Fruit fly (Drosophila melanogaster) whole organism, prepupa: Measurements from ENCODE around the gene CG17633.

Experiments used
- CG10631 ChIP-seq: fragments of 200-800 bp; sonication (Bioruptor generic); optimal IDR thresholded peaks from 2 replicates; lab custom pipeline; 2016; ENCODE audit warnings: missing biosample characterization, missing genetic modification characterization
- CG10669 ChIP-seq: fragments of 200-800 bp; sonication (Bioruptor generic); optimal IDR thresholded peaks from 3 replicates; lab custom pipeline; 2018; ENCODE audit warnings: missing biosample characterization, mild to moderate bottlenecking, missing genetic modification characterization, moderate library complexity
- CG11762 ChIP-seq: fragments of 200-800 bp; sonication (Bioruptor generic); optimal IDR thresholded peaks from 3 replicates; lab custom pipeline; 2016; ENCODE audit warnings: missing biosample characterization, missing genetic modification characterization; ENCODE audit not compliant: insufficient read depth
- CG15336 ChIP-seq: fragments of 200-800 bp; sonication (Bioruptor generic); IDR thresholded peaks from 2 replicates; pipeline ENCODE4 v1.3.6; 2022; ENCODE audit warnings: missing biosample characterization, missing genetic modification characterization
- CG1621 ChIP-seq: fragments of 200-800 bp; sonication (Bioruptor generic); optimal IDR thresholded peaks from 3 replicates; lab custom pipeline; 2018; ENCODE audit warnings: missing biosample characterization, mild to moderate bottlenecking, missing genetic modification characterization
- CG31627 ChIP-seq: fragments of 200-800 bp; sonication (Bioruptor generic); optimal IDR thresholded peaks from 3 replicates; lab custom pipeline; 2016; ENCODE audit warnings: missing biosample characterization, missing genetic modification characterization
- CG32006 ChIP-seq: fragments of 200-800 bp; sonication (Bioruptor generic); optimal IDR thresholded peaks from 3 replicates; lab custom pipeline; 2017; ENCODE audit warnings: missing biosample characterization, mild to moderate bottlenecking, missing genetic modification characterization
- CG34406 ChIP-seq: fragments of 200-800 bp; sonication (Bioruptor generic); optimal IDR thresholded peaks from 3 replicates; lab custom pipeline; 2016; ENCODE audit warnings: missing biosample characterization, missing genetic modification characterization
- CG3919 ChIP-seq: fragments of 200-800 bp; sonication (Bioruptor generic); optimal IDR thresholded peaks from 3 replicates; lab custom pipeline; 2016; ENCODE audit warnings: missing biosample characterization, missing genetic modification characterization
- CG6808 ChIP-seq: fragments of 200-800 bp; sonication (Bioruptor generic); optimal IDR thresholded peaks from 3 replicates; lab custom pipeline; 2017; ENCODE audit warnings: missing biosample characterization, missing genetic modification characterization, mild to moderate bottlenecking, moderate library complexity, missing genetic modification reagents
- CG6854 ChIP-seq: fragments of 200-800 bp; sonication (Bioruptor generic); optimal IDR thresholded peaks from 2 replicates; lab custom pipeline; 2017; ENCODE audit warnings: missing biosample characterization, mild to moderate bottlenecking, missing genetic modification characterization
- CG7368 ChIP-seq: fragments of 200-800 bp; sonication (Bioruptor generic); optimal IDR thresholded peaks from 3 replicates; lab custom pipeline; 2016; ENCODE audit warnings: missing biosample characterization, missing genetic modification characterization
- CG8319 ChIP-seq: fragments of 200-800 bp; sonication (Bioruptor generic); optimal IDR thresholded peaks from 3 replicates; lab custom pipeline; 2016; ENCODE audit warnings: missing biosample characterization, missing genetic modification characterization
- CG8632 ChIP-seq: fragments of 200-800 bp; sonication (Bioruptor generic); optimal IDR thresholded peaks from 3 replicates; lab custom pipeline; 2016; ENCODE audit warnings: missing biosample characterization, missing genetic modification characterization
- Eip75B ChIP-seq: fragments of 200-800 bp; sonication (Bioruptor generic); optimal IDR thresholded peaks from 3 replicates; lab custom pipeline; 2016; ENCODE audit warnings: missing biosample characterization, missing genetic modification characterization
- Eip78C ChIP-seq: fragments of 200-800 bp; sonication (Bioruptor generic); peaks from one replicate; lab custom pipeline; 2016; ENCODE audit warnings: missing biosample characterization, missing genetic modification characterization
- Eip93F ChIP-seq: fragments of 200-800 bp; sonication (Bioruptor generic); optimal IDR thresholded peaks from 2 replicates; lab custom pipeline; 2016; ENCODE audit warnings: missing biosample characterization, mild to moderate bottlenecking, missing genetic modification characterization
- Ets21C ChIP-seq: fragments of 200-800 bp; sonication (Bioruptor generic); optimal IDR thresholded peaks from 3 replicates; lab custom pipeline; 2016; ENCODE audit warnings: missing biosample characterization, missing genetic modification characterization
- Ets96B ChIP-seq: fragments of 200-800 bp; optimal IDR thresholded peaks from 2 replicates; lab custom pipeline; 2019; ENCODE audit warnings: missing biosample characterization, mild to moderate bottlenecking, missing genetic modification characterization, moderate library complexity
- Lpt ChIP-seq: fragments of 200-800 bp; sonication (Bioruptor generic); optimal IDR thresholded peaks from 3 replicates; lab custom pipeline; 2016; ENCODE audit warnings: missing biosample characterization, missing genetic modification characterization
- Met ChIP-seq: fragments of 200-800 bp; sonication (Bioruptor generic); optimal IDR thresholded peaks from 3 replicates; lab custom pipeline; 2016; ENCODE audit warnings: missing biosample characterization, missing genetic modification characterization
- Smox ChIP-seq: fragments of 200-800 bp; sonication (Bioruptor generic); optimal IDR thresholded peaks from 3 replicates; lab custom pipeline; 2016; ENCODE audit warnings: missing biosample characterization, missing genetic modification characterization
- Sox102F ChIP-seq: fragments of 200-800 bp; sonication (Bioruptor generic); optimal IDR thresholded peaks from 2 replicates; lab custom pipeline; 2016; ENCODE audit warnings: missing biosample characterization, mild to moderate bottlenecking, missing genetic modification characterization
- Sox14 ChIP-seq: fragments of 200-800 bp; sonication (Bioruptor generic); optimal IDR thresholded peaks from 3 replicates; lab custom pipeline; 2016; ENCODE audit warnings: missing biosample characterization, missing genetic modification characterization
- Sox15 ChIP-seq: fragments of 200-800 bp; sonication (Bioruptor generic); optimal IDR thresholded peaks from 3 replicates; lab custom pipeline; 2016; ENCODE audit warnings: missing biosample characterization, missing genetic modification characterization
- achi ChIP-seq: fragments of 200-800 bp; sonication (Bioruptor generic); optimal IDR thresholded peaks from 3 replicates; lab custom pipeline; 2016; ENCODE audit warnings: missing biosample characterization, missing genetic modification characterization
- dac ChIP-seq: fragments of 200-800 bp; sonication (Bioruptor generic); optimal IDR thresholded peaks from 2 replicates; lab custom pipeline; 2017; ENCODE audit warnings: missing biosample characterization, mild to moderate bottlenecking, missing genetic modification characterization
- dsx ChIP-seq: fragments of 200-800 bp; optimal IDR thresholded peaks from 3 replicates; lab custom pipeline; 2019; ENCODE audit warnings: missing biosample characterization, mild to moderate bottlenecking, missing genetic modification characterization, moderate library complexity; ENCODE audit not compliant: poor library complexity, severe bottlenecking
- eg ChIP-seq: fragments of 200-800 bp; sonication (Bioruptor generic); IDR thresholded peaks from 3 replicates; pipeline ENCODE4 v1.3.6; 2022; ENCODE audit warnings: missing biosample characterization, missing genetic modification characterization
- esn ChIP-seq: fragments of 200-800 bp; sonication (Bioruptor generic); optimal IDR thresholded peaks from 2 replicates; lab custom pipeline; 2016; ENCODE audit warnings: missing biosample characterization, mild to moderate bottlenecking, missing genetic modification characterization, moderate library complexity
- lz ChIP-seq: fragments of 200-800 bp; sonication (Bioruptor generic); optimal IDR thresholded peaks from 3 replicates; lab custom pipeline; 2016; ENCODE audit warnings: missing biosample characterization, missing genetic modification characterization
- net ChIP-seq: fragments of 200-800 bp; sonication (Bioruptor generic); optimal IDR thresholded peaks from 3 replicates; lab custom pipeline; 2016; ENCODE audit warnings: missing biosample characterization, missing genetic modification characterization
- spab ChIP-seq: fragments of 200-800 bp; sonication (Bioruptor generic); optimal IDR thresholded peaks from 2 replicates; lab custom pipeline; 2017; ENCODE audit warnings: missing biosample characterization, mild to moderate bottlenecking, missing genetic modification characterization, missing genetic modification reagents
- svp ChIP-seq: fragments of 200-800 bp; sonication (Bioruptor generic); peaks from one replicate; lab custom pipeline; 2016; ENCODE audit warnings: missing biosample characterization, missing genetic modification characterization
- topi ChIP-seq: fragments of 200-800 bp; sonication (Bioruptor generic); optimal IDR thresholded peaks from 3 replicates; lab custom pipeline; 2016; ENCODE audit warnings: missing biosample characterization, missing genetic modification characterization
- vri ChIP-seq: fragments of 200-800 bp; sonication (Bioruptor generic); optimal IDR thresholded peaks from 3 replicates; lab custom pipeline; 2016; ENCODE audit warnings: missing biosample characterization, mild to moderate bottlenecking, missing genetic modification characterization

CG17633 gene

DNA sequence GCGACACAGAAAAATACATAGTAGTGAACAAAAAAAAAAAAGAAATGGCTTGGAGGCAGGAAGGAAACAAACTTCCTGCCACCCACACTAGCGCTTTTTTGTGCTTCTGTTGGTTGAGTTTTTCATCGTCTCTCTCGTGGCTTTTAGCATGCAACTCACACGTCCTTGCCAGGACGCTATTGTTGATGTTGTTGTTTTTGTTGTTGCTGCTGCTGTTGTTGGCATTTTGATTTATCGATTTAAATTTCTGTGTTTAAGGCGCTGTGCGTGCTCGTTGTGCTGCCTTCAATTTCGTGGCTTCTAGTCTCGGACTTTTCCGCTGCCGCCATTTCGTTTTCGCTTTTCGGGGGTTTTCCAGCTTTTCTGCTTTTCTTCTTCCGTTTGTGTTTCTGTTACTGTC lies 29.2 kb upstream of the CG17633 start:
- no peak for TF ChIP-seq lz (GFP tag; lab: Kevin White, UChicago)
- no peak for TF ChIP-seq svp (GFP tag; lab: Kevin White, UChicago)
- no peak for TF ChIP-seq Sox14 (GFP tag; lab: Kevin White, UChicago)
- TF ChIP-seq Met (GFP tag; lab: Kevin White, UChicago) = no peak
- no peak for TF ChIP-seq Eip78C (GFP tag; lab: Kevin White, UChicago)
- TF ChIP-seq CG32006 (GFP tag; lab: Kevin White, UChicago) = no peak
- TF ChIP-seq CG7368 = no peak
- no peak for TF ChIP-seq CG3919 (GFP tag; lab: Kevin White, UChicago)
- TF ChIP-seq topi = no peak
- no peak for TF ChIP-seq CG8632
- TF ChIP-seq Eip93F (GFP tag; lab: Kevin White, UChicago) = no peak
- no peak for TF ChIP-seq CG34406 (GFP tag; lab: Kevin White, UChicago)
- no peak for TF ChIP-seq dsx (GFP tag; lab: Kevin White, UChicago)
- no peak for TF ChIP-seq Sox102F (GFP tag; lab: Kevin White, UChicago)
- TF ChIP-seq CG6808 (GFP tag; lab: Kevin White, UChicago) = no peak
- no peak for TF ChIP-seq CG8319 (GFP tag; lab: Kevin White, UChicago)
- TF ChIP-seq, all 60 proteins: peak for 0

DNA sequence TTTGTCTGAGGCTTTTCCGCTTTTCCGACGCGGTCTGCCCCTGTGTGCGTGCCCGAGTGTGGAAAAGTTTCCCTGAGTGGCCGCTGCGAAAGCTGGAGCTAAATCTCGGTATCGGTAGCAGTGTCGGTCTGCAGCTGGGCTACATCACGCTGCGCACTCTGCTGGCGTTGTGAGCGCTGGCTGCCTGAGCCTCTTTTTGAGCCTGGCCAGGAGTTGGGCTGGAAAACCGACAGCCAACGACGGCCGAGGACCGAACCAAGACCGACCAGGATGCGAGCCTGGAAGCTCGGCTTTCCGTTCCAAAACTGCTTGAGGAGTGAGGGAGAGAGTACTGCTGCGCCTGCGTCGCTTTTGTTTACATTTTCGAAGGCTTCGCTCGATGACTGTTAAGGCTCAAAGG lies 25.0 kb upstream of the CG17633 start:
- TF ChIP-seq CG32006 (GFP tag; lab: Kevin White, UChicago) (no peak), eg (0 out of 3 replicates have a peak, but pooled peaks have one; percentile 9), CG10669 (GFP tag; lab: Kevin White, UChicago) (no peak), CG8319 (GFP tag; lab: Kevin White, UChicago) (no peak), Eip75B (GFP tag; lab: Kevin White, UChicago) (no peak), Met (GFP tag; lab: Kevin White, UChicago) (no peak), esn (GFP tag; lab: Kevin White, UChicago) (no peak)

DNA sequence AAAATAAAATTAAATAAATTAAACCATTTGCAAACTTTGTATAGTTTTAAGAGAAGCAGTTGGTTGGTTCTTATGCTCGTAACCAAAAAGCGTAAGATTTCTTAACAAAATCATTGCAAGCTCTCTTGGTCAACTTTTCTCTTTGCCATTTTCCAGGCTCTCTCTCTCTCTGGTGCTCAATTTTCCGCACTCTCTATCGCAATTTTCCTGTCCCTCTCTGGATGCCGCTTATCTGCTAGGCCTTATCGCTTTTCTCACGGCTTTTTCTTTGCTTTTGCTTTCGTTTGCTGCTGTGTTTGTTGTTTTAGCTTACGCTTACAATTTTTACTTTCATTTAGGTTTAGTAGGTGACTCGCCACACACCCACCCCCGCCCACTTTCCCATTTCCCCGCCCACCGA lies 24.2 kb upstream of the CG17633 start:
- TF ChIP-seq spab (GFP tag; lab: Kevin White, UChicago) = no peak
- TF ChIP-seq CG1621 (tag; lab: Kevin White, UChicago) = no peak
- no peak for TF ChIP-seq esn (GFP tag; lab: Kevin White, UChicago)
- no peak for TF ChIP-seq Ets96B
- no peak for TF ChIP-seq achi
- no peak for TF ChIP-seq dac
- no peak for TF ChIP-seq svp (GFP tag; lab: Kevin White, UChicago)
- TF ChIP-seq lz (GFP tag; lab: Kevin White, UChicago) = no peak
- no peak for TF ChIP-seq CG34406 (GFP tag; lab: Kevin White, UChicago)
- TF ChIP-seq Sox15 = no peak

DNA sequence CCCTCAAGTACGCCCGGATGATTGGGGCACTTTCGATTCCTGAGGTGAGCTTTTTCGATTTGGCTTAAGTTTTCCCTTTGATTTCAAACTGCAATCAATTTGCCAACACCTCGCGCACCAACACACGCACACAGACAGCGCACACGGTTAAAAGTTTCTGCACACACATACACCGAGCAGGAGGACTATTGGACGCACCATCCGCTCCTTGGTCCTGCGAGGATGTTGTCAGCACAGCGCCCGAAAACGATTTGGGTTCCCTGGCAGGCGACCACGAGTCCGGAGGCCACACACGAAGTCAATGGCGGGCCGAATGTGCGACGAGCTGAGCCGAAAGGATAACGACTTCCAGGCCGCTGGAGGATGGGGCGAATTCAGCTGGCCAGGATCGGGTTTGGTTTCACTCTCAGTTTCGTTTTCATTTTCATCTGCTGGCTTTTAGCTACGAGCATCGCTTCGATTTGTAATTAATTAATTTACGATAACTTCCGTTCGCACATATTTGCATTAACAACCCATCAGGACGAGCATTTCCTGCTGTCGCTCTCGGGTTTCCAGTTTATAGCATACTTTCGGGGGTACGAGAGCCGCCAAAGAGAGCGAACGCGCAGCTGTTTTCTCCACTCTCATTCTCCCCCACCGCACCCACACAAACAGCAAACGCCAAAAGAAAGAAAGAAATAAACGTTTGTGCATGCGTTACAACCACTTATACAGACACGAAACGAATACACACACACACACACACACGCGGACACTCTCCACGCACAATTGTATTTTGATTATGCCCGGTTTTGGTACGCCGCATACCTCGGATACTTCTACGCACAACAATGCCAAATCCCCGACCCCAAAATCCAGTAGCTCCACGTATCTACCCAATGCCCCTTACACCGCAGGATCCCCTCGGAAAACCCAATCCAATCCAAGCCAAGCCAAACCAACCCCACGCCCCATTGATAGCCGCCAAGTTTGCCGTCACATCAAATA lies 22.3 kb upstream of the CG17633 start, which contains the start of gene Nckx30C:
Gene Nckx30C, minus strand, starts transcription at position 260 of the 990 bp plus-strand sequence.
- TF ChIP-seq dac (peak; percentile 34), Lpt (GFP tag; lab: Kevin White, UChicago) (no peak), CG3919 (GFP tag; lab: Kevin White, UChicago) (no peak), CG7368 (no peak), Eip93F (GFP tag; lab: Kevin White, UChicago) (no peak)
- TF ChIP-seq, all 60 proteins: peak for 1

DNA sequence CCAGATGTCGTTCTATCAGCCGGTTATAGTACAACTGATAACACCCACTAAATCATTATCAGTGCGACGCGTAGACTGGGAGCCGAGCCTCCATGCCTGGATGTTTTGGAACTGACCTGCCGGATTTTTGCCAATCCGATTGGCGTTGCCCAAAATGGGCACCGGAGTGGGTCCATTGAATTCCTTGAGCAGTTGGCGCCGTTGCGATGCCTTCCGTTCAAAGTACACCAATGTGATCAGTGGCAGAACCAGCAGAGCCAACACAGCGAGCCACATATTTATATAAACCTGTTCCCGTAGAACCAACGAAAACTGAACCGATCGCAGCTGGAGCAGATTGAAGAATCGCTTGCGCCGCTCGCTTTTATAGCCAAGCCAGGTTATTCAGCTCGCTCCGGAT lies 19.1 kb upstream of the CG17633 start, which contains the start of gene Cyp4e3:
Gene Cyp4e3, minus strand, starts transcription at position 327 of the 400 bp plus-strand sequence.
- TF ChIP-seq Sox15 = no peak
- peak; percentile 38 for TF ChIP-seq svp (GFP tag; lab: Kevin White, UChicago)

dm6 chr2L:9753357-9753756 lies 15.5 kb upstream of the CG17633 start:
- TF ChIP-seq Eip78C (GFP tag; lab: Kevin White, UChicago) (no peak), CG8632 (no peak), svp (GFP tag; lab: Kevin White, UChicago) (no peak), CG15336 (GFP tag; lab: Robert Waterston, UW) (no peak), CG11762 (no peak), net (GFP tag; lab: Kevin White, UChicago) (no peak), Smox (no peak), CG31627 (no peak), CG6854 (GFP tag; lab: Kevin White, UChicago) (no peak), CG8319 (GFP tag; lab: Kevin White, UChicago) (no peak), Sox15 (no peak), CG10631 (GFP tag; lab: Kevin White, UChicago) (no peak), vri (GFP tag; lab: Kevin White, UChicago) (no peak), CG32006 (GFP tag; lab: Kevin White, UChicago) (no peak), CG6808 (GFP tag; lab: Kevin White, UChicago) (no peak), Lpt (GFP tag; lab: Kevin White, UChicago) (no peak), Eip93F (GFP tag; lab: Kevin White, UChicago) (no peak), CG34406 (GFP tag; lab: Kevin White, UChicago) (no peak), Ets21C (GFP tag; lab: Kevin White, UChicago) (no peak)
